Worm (Caenorhabditis elegans) whole organism, L2 larva: ENCODE measurements around the gene ZC190.2.

Experiments used
- aly-2 ChIP-seq: fragments of 150-350 bp; optimal IDR thresholded peaks from 2 replicates; lab custom pipeline; 2014; ENCODE audit warnings: missing biosample characterization, missing genetic modification characterization
- ceh-82 ChIP-seq: fragments of 150-350 bp; optimal IDR thresholded peaks from 2 replicates; lab custom pipeline; 2014; ENCODE audit warnings: missing biosample characterization, missing genetic modification characterization
- dmd-4 ChIP-seq: sonication (generic microtip); optimal IDR thresholded peaks from 2 replicates; lab custom pipeline; 2017; ENCODE audit warnings: missing biosample characterization, missing genetic modification characterization
- elt-3 ChIP-seq: sonication (generic microtip); optimal IDR thresholded peaks from 2 replicates; lab custom pipeline; 2017; ENCODE audit warnings: missing biosample characterization, missing genetic modification characterization
- lin-13 ChIP-seq: fragments of 150-350 bp; optimal IDR thresholded peaks from 2 replicates; lab custom pipeline; 2014; ENCODE audit warnings: missing biosample characterization, missing genetic modification reagents, missing genetic modification characterization
- nhr-21 ChIP-seq: fragments of 150-350 bp; optimal IDR thresholded peaks from 2 replicates; lab custom pipeline; 2014; ENCODE audit warnings: missing biosample characterization, missing genetic modification characterization
- unc-62 ChIP-seq: fragments of 150-350 bp; optimal IDR thresholded peaks from 2 replicates; lab custom pipeline; 2014; ENCODE audit warnings: missing biosample characterization, missing genetic modification reagents, missing genetic modification characterization

ce11 chrV:8652177-8652576, 29.0 kb upstream of the ZC190.2 start:
- TF ChIP-seq nhr-21 (tag; lab: Kevin White, UChicago) (peak; percentile 42), unc-62 (GFP tag; lab: Kevin White, UChicago) (no peak), dmd-4 (tag; lab: Kevin White, UChicago) (no peak), aly-2 (tag; lab: Kevin White, UChicago) (no peak), lin-13 (no peak), ceh-82 (no peak), elt-3 (tag; lab: Kevin White, UChicago) (no peak)
